Worm (Caenorhabditis elegans) whole organism, late embryonic: Measurements from ENCODE around the gene hosl-1.

Experiments
- ama-1 ChIP-seq: fragments of 150-350 bp; optimal IDR thresholded peaks from 2 replicates; lab custom pipeline; 2014
- ceh-48 ChIP-seq: sonication (generic microtip); optimal IDR thresholded peaks from 2 replicates; lab custom pipeline; 2016; ENCODE audit warnings: missing genetic modification characterization, inconsistent platforms, missing compliant biosample characterization
- elt-4 ChIP-seq: sonication (generic microtip); optimal IDR thresholded peaks from 2 replicates; lab custom pipeline; 2016; ENCODE audit warnings: missing genetic modification characterization, missing compliant biosample characterization
- lin-11 ChIP-seq: fragments of 200-800 bp; sonication (Bioruptor generic); optimal IDR thresholded peaks from 2 replicates; lab custom pipeline; 2018; ENCODE audit warnings: mild to moderate bottlenecking, missing genetic modification characterization, missing compliant biosample characterization
- npax-4 ChIP-seq: sonication (generic microtip); optimal IDR thresholded peaks from 2 replicates; lab custom pipeline; 2016; ENCODE audit warnings: missing genetic modification characterization, missing compliant biosample characterization
- pqm-1 ChIP-seq: sonication (generic microtip); optimal IDR thresholded peaks from 2 replicates; lab custom pipeline; 2016; ENCODE audit warnings: missing genetic modification characterization, missing compliant biosample characterization
- ref-2 ChIP-seq: sonication (generic microtip); optimal IDR thresholded peaks from 2 replicates; lab custom pipeline; 2016; ENCODE audit warnings: missing genetic modification characterization, missing compliant biosample characterization
- syd-9 ChIP-seq: sonication (generic microtip); optimal IDR thresholded peaks from 2 replicates; lab custom pipeline; 2016; ENCODE audit warnings: mild to moderate bottlenecking, missing genetic modification characterization, moderate library complexity, missing compliant biosample characterization
- tbx-2 ChIP-seq: sonication (generic microtip); optimal IDR thresholded peaks from 2 replicates; lab custom pipeline; 2016; ENCODE audit warnings: missing genetic modification characterization, missing compliant biosample characterization

DNA sequence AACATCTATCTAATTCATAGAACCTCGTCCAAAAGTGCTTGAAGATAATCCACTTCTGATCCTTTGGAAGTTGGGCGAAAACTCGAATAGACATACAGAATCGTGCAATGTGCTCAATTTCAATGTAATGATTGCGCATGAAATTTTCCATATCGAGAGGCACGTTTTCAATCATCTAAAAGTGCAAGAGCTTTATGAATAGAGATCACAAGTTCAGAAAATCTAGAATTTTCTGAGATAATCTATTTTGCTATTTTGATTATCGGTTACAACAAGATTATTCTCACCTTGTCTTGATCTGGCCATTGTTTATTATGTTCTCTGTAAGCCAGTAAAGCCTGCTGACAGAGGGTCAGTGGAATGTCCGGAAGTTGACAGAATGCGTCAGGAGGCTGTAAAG, 20.7 kb downstream of the hosl-1 start:
- TF ChIP-seq ama-1 (lab: Kevin White, UChicago), result no peak
- TF ChIP-seq pqm-1 (tag; lab: Kevin White, UChicago), result no peak
- TF ChIP-seq npax-4 (tag; lab: Kevin White, UChicago), result no peak
- TF ChIP-seq lin-11 (tag; lab: Kevin White, UChicago), result no peak
- TF ChIP-seq ceh-48 (tag; lab: Kevin White, UChicago), result no peak
- TF ChIP-seq syd-9 (tag; lab: Kevin White, UChicago), result no peak
- TF ChIP-seq ref-2 (tag; lab: Kevin White, UChicago), result no peak
- no peak for TF ChIP-seq tbx-2
- TF ChIP-seq elt-4 (tag; lab: Kevin White, UChicago), result no peak
